Fruit fly (Drosophila melanogaster): ENCODE measurements around the gene CG43139.

Gene CG43139

dm6 chr3R:27519879-27520278 lies 18.1 kb upstream of the CG43139 start:
- TF ChIP-seq CG12768 (GFP tag; optimal IDR thresholded peaks at IDR 0.05), result no peak
- TF ChIP-seq CG5204 (GFP tag; optimal IDR thresholded peaks at IDR 0.05), result no peak
- no peak for TF ChIP-seq CG7045 (GFP tag; optimal IDR thresholded peaks at IDR 0.05)
- no peak for TF ChIP-seq tj (GFP tag; optimal IDR thresholded peaks at IDR 0.05)
- TF ChIP-seq CG1620 (GFP tag; optimal IDR thresholded peaks at IDR 0.05), result no peak
- TF ChIP-seq CG7101 (tag; optimal IDR thresholded peaks at IDR 0.05), result no peak
- TF ChIP-seq Hr96 (GFP tag; optimal IDR thresholded peaks at IDR 0.05), result no peak
- no peak for TF ChIP-seq Clk (GFP tag; optimal IDR thresholded peaks at IDR 0.05)
- TF ChIP-seq toe (GFP tag; optimal IDR thresholded peaks at IDR 0.05), result no peak
- TF ChIP-seq ovo (GFP tag; optimal IDR thresholded peaks at IDR 0.05), result no peak
- no peak for TF ChIP-seq cnc (optimal IDR thresholded peaks at IDR 0.05)
- TF ChIP-seq pad (GFP tag; optimal IDR thresholded peaks at IDR 0.05), result no peak
- no peak for TF ChIP-seq CG33017 (tag; optimal IDR thresholded peaks at IDR 0.05)
- no peak for TF ChIP-seq Crg-1 (GFP tag; optimal IDR thresholded peaks at IDR 0.05)
- TF ChIP-seq bab1 (GFP tag; optimal IDR thresholded peaks at IDR 0.05), result no peak
- no peak for TF ChIP-seq CG11617 (GFP tag; optimal IDR thresholded peaks at IDR 0.05)

DNA sequence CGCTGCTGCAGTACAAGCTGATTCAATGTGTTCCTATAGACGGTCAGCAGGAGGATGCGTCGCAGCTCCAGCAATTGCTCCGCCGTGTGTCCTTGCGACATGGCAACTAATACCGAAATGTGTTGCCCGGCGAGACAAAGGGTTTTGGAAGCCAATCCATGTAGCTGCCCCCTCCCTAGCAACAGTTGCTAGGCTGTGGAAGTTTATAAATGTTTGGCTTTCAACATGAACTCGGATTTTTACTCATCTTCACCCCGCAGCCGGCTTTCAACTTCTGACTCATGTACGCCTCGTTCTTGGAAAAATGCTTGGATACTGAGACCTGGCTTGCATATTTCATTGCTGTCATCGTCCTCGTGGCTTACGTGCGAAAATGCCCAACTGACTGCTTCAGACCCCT lies 15.3 kb upstream of the CG43139 start, which contains the start of gene CG13972:
Gene CG13972 (minus strand): TSS at position 101 of the 400 bp plus-strand sequence.
- TF ChIP-seq tj (GFP tag; optimal IDR thresholded peaks at IDR 0.05) (no peak), CG11617 (GFP tag; optimal IDR thresholded peaks at IDR 0.05) (no peak), CG14711 (tag; optimal IDR thresholded peaks at IDR 0.05) (no peak), CG1620 (GFP tag; optimal IDR thresholded peaks at IDR 0.05) (no peak), bab1 (GFP tag; optimal IDR thresholded peaks at IDR 0.05) (no peak), cnc (optimal IDR thresholded peaks at IDR 0.05) (no peak), toe (GFP tag; optimal IDR thresholded peaks at IDR 0.05) (no peak)

- TF ChIP-seq bab1 (GFP tag; optimal IDR thresholded peaks at IDR 0.05) (no peak), tj (GFP tag; optimal IDR thresholded peaks at IDR 0.05) (no peak), pad (GFP tag; optimal IDR thresholded peaks at IDR 0.05) (no peak), CG12768 (GFP tag; optimal IDR thresholded peaks at IDR 0.05) (no peak), CG33017 (tag; optimal IDR thresholded peaks at IDR 0.05) (no peak), CG1620 (GFP tag; optimal IDR thresholded peaks at IDR 0.05) (no peak), Mnt (GFP tag; optimal IDR thresholded peaks at IDR 0.05) (no peak), CG7045 (GFP tag; optimal IDR thresholded peaks at IDR 0.05) (no peak), CG5204 (GFP tag; optimal IDR thresholded peaks at IDR 0.05) (no peak), Hr96 (GFP tag; optimal IDR thresholded peaks at IDR 0.05) (no peak), kay (GFP tag; ENCODE audit: borderline replicate concordance) (no peak), CG11617 (GFP tag; optimal IDR thresholded peaks at IDR 0.05) (no peak), Clk (GFP tag; optimal IDR thresholded peaks at IDR 0.05) (no peak), cnc (optimal IDR thresholded peaks at IDR 0.05) (no peak), cic (GFP tag; optimal IDR thresholded peaks at IDR 0.05) (no peak)
Measured at dm6 chr3R:27502856-27503255, 1.0 kb upstream of the CG43139 start, which contains the start of gene CG5402. Gene CG5402 (minus strand): TSS chr3R:27502956.

- no peak for TF ChIP-seq Crg-1 (GFP tag; optimal IDR thresholded peaks at IDR 0.05)
- no peak for TF ChIP-seq ovo (GFP tag; optimal IDR thresholded peaks at IDR 0.05)
- TF ChIP-seq tj (GFP tag; optimal IDR thresholded peaks at IDR 0.05), result no peak
- TF ChIP-seq CG1620 (GFP tag; optimal IDR thresholded peaks at IDR 0.05), result no peak
- no peak for TF ChIP-seq cic (GFP tag; optimal IDR thresholded peaks at IDR 0.05)
- no peak for TF ChIP-seq CG7101 (tag; optimal IDR thresholded peaks at IDR 0.05)
- TF ChIP-seq Clk (GFP tag; optimal IDR thresholded peaks at IDR 0.05), result no peak
- no peak for TF ChIP-seq toe (GFP tag; optimal IDR thresholded peaks at IDR 0.05)
- no peak for TF ChIP-seq CG33017 (tag; optimal IDR thresholded peaks at IDR 0.05)
- TF ChIP-seq CG7045 (GFP tag; optimal IDR thresholded peaks at IDR 0.05), result no peak
- no peak for TF ChIP-seq Mnt (GFP tag; optimal IDR thresholded peaks at IDR 0.05)
- TF ChIP-seq kay (GFP tag; ENCODE audit: borderline replicate concordance), result no peak
- no peak for TF ChIP-seq Hr96 (GFP tag; optimal IDR thresholded peaks at IDR 0.05)
- no peak for TF ChIP-seq CG14711 (tag; optimal IDR thresholded peaks at IDR 0.05)
Measured at dm6 chr3R:27497616-27498015, 4.2 kb downstream of the CG43139 start.

dm6 chr3R:27487627-27488026 lies 14.2 kb downstream of the CG43139 start, which contains the start of gene Gr98a:
Gene Gr98a (plus strand): TSS chr3R:27487927.
- TF ChIP-seq toe (GFP tag; optimal IDR thresholded peaks at IDR 0.05), result no peak
- TF ChIP-seq bab1 (GFP tag; optimal IDR thresholded peaks at IDR 0.05), result no peak
- TF ChIP-seq Clk (GFP tag; optimal IDR thresholded peaks at IDR 0.05), result no peak
- TF ChIP-seq cic (GFP tag; optimal IDR thresholded peaks at IDR 0.05), result no peak
- no peak for TF ChIP-seq Mnt (GFP tag; optimal IDR thresholded peaks at IDR 0.05)
- no peak for TF ChIP-seq Hr96 (GFP tag; optimal IDR thresholded peaks at IDR 0.05)
- TF ChIP-seq CG11617 (GFP tag; optimal IDR thresholded peaks at IDR 0.05), result no peak
- no peak for TF ChIP-seq kay (GFP tag; ENCODE audit: borderline replicate concordance)
- TF ChIP-seq CG14711 (tag; optimal IDR thresholded peaks at IDR 0.05), result no peak
- no peak for TF ChIP-seq CG12768 (GFP tag; optimal IDR thresholded peaks at IDR 0.05)
- no peak for TF ChIP-seq pad (GFP tag; optimal IDR thresholded peaks at IDR 0.05)
- no peak for TF ChIP-seq CG7045 (GFP tag; optimal IDR thresholded peaks at IDR 0.05)
- TF ChIP-seq CG7101 (tag; optimal IDR thresholded peaks at IDR 0.05), result no peak

- TF ChIP-seq Clk (GFP tag; optimal IDR thresholded peaks at IDR 0.05), result no peak
- TF ChIP-seq CG1620 (GFP tag; optimal IDR thresholded peaks at IDR 0.05), result no peak
- peak; percentile 3 for TF ChIP-seq toe (GFP tag; optimal IDR thresholded peaks at IDR 0.05)
Measured at dm6 chr3R:27478375-27478774, 23.4 kb downstream of the CG43139 start, which contains the start of gene Cyp6a18. Gene Cyp6a18 (plus strand): TSS chr3R:27478675.

DNA sequence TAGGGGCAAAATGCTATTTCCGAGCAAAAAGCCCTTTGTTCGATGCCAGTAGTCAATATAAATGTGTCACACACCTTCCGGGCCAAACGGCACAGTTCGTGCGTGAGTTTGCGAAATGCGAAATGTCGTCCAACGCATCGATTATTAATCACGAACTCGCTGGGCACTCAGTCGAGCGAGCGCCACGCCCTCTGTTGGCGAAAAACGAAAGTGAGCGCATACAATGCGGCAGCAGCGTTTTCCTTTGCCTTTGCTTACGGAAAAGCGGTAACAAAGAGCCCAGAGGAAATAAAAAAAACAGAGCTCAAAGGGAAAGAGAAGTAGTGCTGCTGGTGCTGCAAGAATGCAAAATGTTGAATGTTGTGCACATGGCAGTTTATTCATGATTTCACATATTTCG lies 24.3 kb downstream of the CG43139 start:
- TF ChIP-seq Hr96 (GFP tag; optimal IDR thresholded peaks at IDR 0.05) (no peak), cic (GFP tag; optimal IDR thresholded peaks at IDR 0.05) (no peak)
